Worm (Caenorhabditis elegans) whole organism, L3 larva: Measurements from ENCODE around the gene F55B11.5.

Experiments
- ZK546.5 ChIP-seq: sonication (generic microtip); optimal IDR thresholded peaks from 2 replicates; lab custom pipeline; 2017; ENCODE audit warnings: missing biosample characterization, missing genetic modification characterization
- ama-1 ChIP-seq: fragments of 150-350 bp; optimal IDR thresholded peaks from 2 replicates; lab custom pipeline; 2018
- elt-2 ChIP-seq: sonication (generic microtip); optimal IDR thresholded peaks from 2 replicates; lab custom pipeline; 2016; ENCODE audit warnings: missing genetic modification reagents, mild to moderate bottlenecking, missing genetic modification characterization, missing compliant biosample characterization
- eor-1 ChIP-seq, 2 experiments: fragments of 150-350 bp; optimal IDR thresholded peaks; 2 replicates each; lab custom pipeline; 2014 to 2018; ENCODE audit warnings: missing biosample characterization in 2 of 2, missing genetic modification characterization in 2 of 2
- lin-15B ChIP-seq: fragments of 150-350 bp; optimal IDR thresholded peaks from 2 replicates; lab custom pipeline; 2014; ENCODE audit warnings: missing biosample characterization, missing genetic modification characterization
- nhr-76 ChIP-seq: fragments of 150-350 bp; sonication (generic microtip); optimal IDR thresholded peaks from 5 replicates; lab custom pipeline; 2014; ENCODE audit warnings: missing biosample characterization, missing genetic modification characterization
- pha-4 ChIP-seq: fragments of 150-350 bp; optimal IDR thresholded peaks from 2 replicates; lab custom pipeline; 2014; ENCODE audit warnings: missing biosample characterization, missing genetic modification reagents, missing genetic modification characterization
- sea-2 ChIP-seq: fragments of 150-350 bp; sonication (generic microtip); optimal IDR thresholded peaks from 4 replicates; lab custom pipeline; 2014; ENCODE audit warnings: missing biosample characterization, missing genetic modification reagents, missing genetic modification characterization
- skn-1 ChIP-seq: fragments of 150-350 bp; optimal IDR thresholded peaks from 2 replicates; lab custom pipeline; 2014; ENCODE audit warnings: missing biosample characterization, missing genetic modification characterization
- unc-62 ChIP-seq: fragments of 150-350 bp; sonication (generic microtip); optimal IDR thresholded peaks from 4 replicates; lab custom pipeline; 2014; ENCODE audit warnings: missing biosample characterization, missing genetic modification reagents, missing genetic modification characterization
- ztf-11 ChIP-seq: fragments of 150-350 bp; optimal IDR thresholded peaks from 2 replicates; lab custom pipeline; 2014; ENCODE audit warnings: missing biosample characterization, missing genetic modification characterization

DNA sequence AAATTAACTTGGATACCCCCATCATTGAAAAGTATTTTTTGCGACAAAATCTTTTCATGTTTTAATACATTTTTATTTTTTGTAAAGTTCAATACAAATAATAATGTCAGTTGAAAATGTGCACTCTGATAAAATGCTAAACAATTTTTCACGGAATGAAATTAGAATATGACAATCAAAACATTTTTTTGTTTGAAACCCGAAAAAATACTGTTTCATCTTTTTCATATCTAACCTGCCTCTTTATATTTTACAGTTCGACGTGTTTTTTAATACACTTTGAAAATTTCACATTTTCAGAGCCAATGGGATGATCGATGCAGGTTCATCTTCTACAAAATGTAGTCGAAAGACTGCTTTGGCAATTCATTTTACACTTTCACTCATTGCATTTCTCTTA is 33.7 kb upstream of the F55B11.5 start, which contains the start of gene clc-8:
- no peak for TF ChIP-seq ama-1
- no peak for TF ChIP-seq ZK546.5 (tag; lab: Kevin White, UChicago)
- TF ChIP-seq lin-15B (tag; lab: Kevin White, UChicago), result no peak
- no peak for TF ChIP-seq pha-4 (tag; lab: Kevin White, UChicago)
- TF ChIP-seq ztf-11 (tag; lab: Kevin White, UChicago), result no peak
- TF ChIP-seq skn-1 (tag; lab: Kevin White, UChicago), result no peak
- no peak for TF ChIP-seq nhr-76 (tag; lab: Kevin White, UChicago)
- TF ChIP-seq elt-2 (tag; lab: Kevin White, UChicago), result no peak
- TF ChIP-seq sea-2 (GFP tag; lab: Kevin White, UChicago), result no peak
- TF ChIP-seq eor-1 (tag; optimal IDR thresholded peaks at IDR 0.05; lab: Kevin White, UChicago), result no peak
- no peak for TF ChIP-seq unc-62
